Fruit fly (Drosophila melanogaster) S2 (cell line): ENCODE data around the gene Nbr.

Experiments used
- CG8478 ChIP-seq: fragments of >200 bp; optimal IDR thresholded peaks from 2 replicates; lab custom pipeline; 2018
- CTCF ChIP-seq, 2 experiments: fragments of >200 bp; optimal IDR thresholded peaks; 2 replicates each; lab custom pipeline; 2018

Nbr gene

dm6 chr2L:21169160-21169624 is 6.3 kb upstream of the Nbr start:
- TF ChIP-seq CTCF (optimal IDR thresholded peaks at IDR 0.05; lab: Kevin White, UChicago) (no peak), CG8478 (no peak)

- TF ChIP-seq CG8478: no peak
- TF ChIP-seq CTCF (optimal IDR thresholded peaks at IDR 0.05; lab: Kevin White, UChicago): no peak
These were observed 5.6 kb upstream of the Nbr start, which contains the start of the genes mAcon1, CG43345 and CG43346 for dm6 chr2L:21168295-21169159. Gene mAcon1 (plus strand): TSS chr2L:21168570. Gene CG43345 (minus strand): TSS chr2L:21168581. Gene CG43346 (minus strand): TSS chr2L:21168581.

- TF ChIP-seq CTCF (optimal IDR thresholded peaks at IDR 0.05; lab: Kevin White, UChicago): no peak
- no peak for TF ChIP-seq CG8478
These were observed 3.5 kb upstream of the Nbr start for dm6 chr2L:21166422-21166821.

- TF ChIP-seq CTCF (optimal IDR thresholded peaks at IDR 0.05; lab: Kevin White, UChicago) (no peak), CG8478 (no peak)
These were observed 494 bp upstream of the Nbr start, which contains the start of gene Noc2 for dm6 chr2L:21163311-21163842. Gene Noc2 (plus strand): TSS chr2L:21163641.

dm6 chr2L:21158554-21158953 is 4.3 kb downstream of the Nbr start, which contains the start of the genes Coq3 and Pld3:
Gene Coq3 (minus strand): TSS chr2L:21158611.
Gene Pld3 (plus strand): TSS chr2L:21158847.
- no peak for TF ChIP-seq CTCF (optimal IDR thresholded peaks at IDR 0.05; lab: Kevin White, UChicago)
- no peak for TF ChIP-seq CG8478

- TF ChIP-seq CG8478: no peak
- no peak for TF ChIP-seq CTCF (optimal IDR thresholded peaks at IDR 0.05; lab: Kevin White, UChicago)
These were observed 6.5 kb downstream of the Nbr start, which contains the start of the genes Mpp6 and E2f2 for dm6 chr2L:21156156-21157040. Gene Mpp6 (plus strand): TSS chr2L:21156288. Gene E2f2 (minus strand): TSS chr2L:21156749.

- TF ChIP-seq CG8478 (no peak), CTCF (optimal IDR thresholded peaks at IDR 0.05; lab: Kevin White, UChicago) (no peak)
These were observed 9.0 kb downstream of the Nbr start for dm6 chr2L:21153844-21154243.

- TF ChIP-seq CG8478 (no peak), CTCF (optimal IDR thresholded peaks at IDR 0.05; lab: Kevin White, UChicago) (no peak)
These were observed 13.8 kb downstream of the Nbr start for dm6 chr2L:21149053-21149452.

- no peak for TF ChIP-seq CG8478
- TF ChIP-seq CTCF (optimal IDR thresholded peaks at IDR 0.05; lab: Kevin White, UChicago): no peak
These were observed 14.6 kb downstream of the Nbr start, which contains the start of gene del for dm6 chr2L:21148242-21148641. Gene del (minus strand): TSS chr2L:21148546.

dm6 chr2L:21142972-21143385 is 19.9 kb downstream of the Nbr start, which contains the start of gene pths:
Gene pths (plus strand): TSS chr2L:21143229.
- no peak for TF ChIP-seq CG8478

dm6 chr2L:21142501-21142849 is 20.4 kb downstream of the Nbr start:
- TF ChIP-seq CTCF (optimal IDR thresholded peaks at IDR 0.05; lab: Kevin White, UChicago): no peak
- no peak for TF ChIP-seq CG8478

dm6 chr2L:21141714-21142500 is 21.0 kb downstream of the Nbr start, which contains the start of gene Dap160:
Gene Dap160 (minus strand): TSS chr2L:21142347.
- TF ChIP-seq CTCF (optimal IDR thresholded peaks at IDR 0.05; lab: Kevin White, UChicago) (no peak), CG8478 (no peak)

dm6 chr2L:21135764-21136163 is 27.1 kb downstream of the Nbr start:
- no peak for TF ChIP-seq CTCF (optimal IDR thresholded peaks at IDR 0.05; lab: Kevin White, UChicago)
- TF ChIP-seq CG8478: no peak

dm6 chr2L:21115687-21116086 is 47.2 kb downstream of the Nbr start:
- no peak for TF ChIP-seq CTCF (optimal IDR thresholded peaks at IDR 0.05; lab: Kevin White, UChicago)
- no peak for TF ChIP-seq CG8478
